Fruit fly (Drosophila melanogaster) Kc167 (cell line): ENCODE data around the gene ec.

Experiments used
- Myc ChIP-seq: fragments of >200 bp; optimal IDR thresholded peaks from 2 replicates; lab custom pipeline; 2017; ENCODE audit warnings: missing external identifiers
- Sin3A ChIP-seq: fragments of >200 bp; optimal IDR thresholded peaks from 2 replicates; lab custom pipeline; 2018; ENCODE audit warnings: missing external identifiers
- insv ChIP-seq: fragments of >200 bp; optimal IDR thresholded peaks from 3 replicates; lab custom pipeline; 2018; ENCODE audit warnings: missing external identifiers
- psq ChIP-seq: fragments of >200 bp; optimal IDR thresholded peaks from 2 replicates; lab custom pipeline; 2017; ENCODE audit warnings: missing external identifiers
- ttk ChIP-seq: sonication (Bioruptor generic); optimal IDR thresholded peaks from 2 replicates; lab custom pipeline; 2017; ENCODE audit warnings: missing external identifiers

- TF ChIP-seq insv (lab: Kevin White, UChicago), result no peak
- TF ChIP-seq psq (lab: Kevin White, UChicago), result no peak
- TF ChIP-seq Sin3A, result no peak
- no peak for TF ChIP-seq Myc (lab: Kevin White, UChicago)
- TF ChIP-seq ttk, result no peak
These were observed 69.3 kb downstream of the ec start, which contains the start of gene VhaAC39-1 for dm6 chrX:3880645-3881316.
